Worm (Caenorhabditis elegans) whole organism, late embryonic: ENCODE results near the gene C25A8.1.

Experiments
- F13H6.1 ChIP-seq: sonication (generic microtip); optimal IDR thresholded peaks from 2 replicates; lab custom pipeline; 2016; ENCODE audit warnings: missing genetic modification characterization, missing compliant biosample characterization
- K02D7.2 ChIP-seq: sonication (generic microtip); optimal IDR thresholded peaks from 2 replicates; lab custom pipeline; 2017; ENCODE audit warnings: mild to moderate bottlenecking, missing genetic modification characterization, missing compliant biosample characterization
- K09A11.1 ChIP-seq: sonication (generic microtip); optimal IDR thresholded peaks from 2 replicates; lab custom pipeline; 2017; ENCODE audit warnings: antibody characterized with exemption, mild to moderate bottlenecking, missing genetic modification characterization, missing compliant biosample characterization; ENCODE audit not compliant: insufficient read depth
- Y22D7AL.16 ChIP-seq: sonication (generic microtip); optimal IDR thresholded peaks from 2 replicates; lab custom pipeline; 2016; ENCODE audit warnings: missing genetic modification characterization, missing compliant biosample characterization
- ama-1 ChIP-seq: fragments of 150-350 bp; optimal IDR thresholded peaks from 2 replicates; lab custom pipeline; 2014
- ceh-18 ChIP-seq: sonication (generic microtip); optimal IDR thresholded peaks from 2 replicates; lab custom pipeline; 2016; ENCODE audit warnings: missing genetic modification characterization, missing compliant biosample characterization
- ceh-19 ChIP-seq: fragments of 200-800 bp; sonication (Bioruptor generic); optimal IDR thresholded peaks from 2 replicates; lab custom pipeline; 2018; ENCODE audit warnings: mild to moderate bottlenecking, missing genetic modification characterization, missing compliant biosample characterization
- ceh-22 ChIP-seq: sonication (generic microtip); optimal IDR thresholded peaks from 2 replicates; lab custom pipeline; 2017; ENCODE audit warnings: missing biosample characterization, missing genetic modification characterization
- ceh-30 ChIP-seq: fragments of 150-350 bp; optimal IDR thresholded peaks from 2 replicates; lab custom pipeline; 2014; ENCODE audit warnings: missing biosample characterization, missing genetic modification characterization
- ceh-31 ChIP-seq: sonication (generic microtip); optimal IDR thresholded peaks from 2 replicates; lab custom pipeline; 2016; ENCODE audit warnings: missing genetic modification characterization, missing compliant biosample characterization
- ceh-9 ChIP-seq: sonication (generic microtip); optimal IDR thresholded peaks from 2 replicates; lab custom pipeline; 2016; ENCODE audit warnings: mild to moderate bottlenecking, missing genetic modification characterization, inconsistent platforms, missing compliant biosample characterization
- che-1 ChIP-seq: sonication (generic microtip); optimal IDR thresholded peaks from 2 replicates; lab custom pipeline; 2016; ENCODE audit warnings: mild to moderate bottlenecking, missing genetic modification characterization, missing compliant biosample characterization
- elt-2 ChIP-seq: sonication (generic microtip); optimal IDR thresholded peaks from 2 replicates; lab custom pipeline; 2016; ENCODE audit warnings: missing genetic modification reagents, missing genetic modification characterization, missing compliant biosample characterization
- ets-4 ChIP-seq: sonication (generic microtip); optimal IDR thresholded peaks from 2 replicates; lab custom pipeline; 2016; ENCODE audit warnings: missing genetic modification characterization, missing compliant biosample characterization
- fkh-10 ChIP-seq: fragments of 150-350 bp; optimal IDR thresholded peaks from 2 replicates; lab custom pipeline; 2014; ENCODE audit warnings: missing biosample characterization, missing genetic modification reagents, missing genetic modification characterization
- fkh-6 ChIP-seq: sonication (generic microtip); optimal IDR thresholded peaks from 2 replicates; lab custom pipeline; 2016; ENCODE audit warnings: missing genetic modification characterization, missing compliant biosample characterization
- gmeb-2 ChIP-seq: sonication (generic microtip); optimal IDR thresholded peaks from 2 replicates; lab custom pipeline; 2016; ENCODE audit warnings: missing genetic modification characterization, inconsistent platforms, missing compliant biosample characterization
- hlh-6 ChIP-seq: sonication (generic microtip); optimal IDR thresholded peaks from 2 replicates; lab custom pipeline; 2016; ENCODE audit warnings: missing genotype, missing genetic modification characterization, missing compliant biosample characterization
- lim-6 ChIP-seq: sonication (generic microtip); optimal IDR thresholded peaks from 2 replicates; lab custom pipeline; 2016; ENCODE audit warnings: missing genetic modification characterization, missing compliant biosample characterization
- lin-11 ChIP-seq: fragments of 200-800 bp; sonication (Bioruptor generic); optimal IDR thresholded peaks from 2 replicates; lab custom pipeline; 2018; ENCODE audit warnings: mild to moderate bottlenecking, missing genetic modification characterization, missing compliant biosample characterization
- mec-3 ChIP-seq: sonication (generic microtip); optimal IDR thresholded peaks from 2 replicates; lab custom pipeline; 2016; ENCODE audit warnings: borderline replicate concordance, missing genetic modification characterization, missing compliant biosample characterization
- nfya-1 ChIP-seq: sonication (generic microtip); optimal IDR thresholded peaks from 2 replicates; lab custom pipeline; 2017; ENCODE audit warnings: missing genetic modification characterization, mild to moderate bottlenecking, missing compliant biosample characterization, antibody characterized with exemption, moderate library complexity
- odd-2 ChIP-seq: sonication (generic microtip); optimal IDR thresholded peaks from 2 replicates; lab custom pipeline; 2017; ENCODE audit warnings: antibody characterized with exemption, mild to moderate bottlenecking, missing genetic modification characterization, missing compliant biosample characterization
- pag-3 ChIP-seq: sonication (generic microtip); optimal IDR thresholded peaks from 2 replicates; lab custom pipeline; 2016; ENCODE audit warnings: missing compliant biosample characterization, missing genetic modification characterization, borderline replicate concordance
- pat-9 ChIP-seq: fragments of 200-800 bp; sonication (Bioruptor generic); optimal IDR thresholded peaks from 2 replicates; lab custom pipeline; 2018; ENCODE audit warnings: mild to moderate bottlenecking, missing genetic modification characterization, moderate library complexity, missing compliant biosample characterization
- pha-2 ChIP-seq: sonication (generic microtip); optimal IDR thresholded peaks from 2 replicates; lab custom pipeline; 2017; ENCODE audit warnings: mild to moderate bottlenecking, missing genetic modification characterization, missing compliant biosample characterization
- pros-1 ChIP-seq: fragments of 150-350 bp; optimal IDR thresholded peaks from 2 replicates; lab custom pipeline; 2014; ENCODE audit warnings: missing biosample characterization, missing genetic modification reagents, missing genetic modification characterization
- ref-2 ChIP-seq: sonication (generic microtip); optimal IDR thresholded peaks from 2 replicates; lab custom pipeline; 2016; ENCODE audit warnings: missing genetic modification characterization, missing compliant biosample characterization
- sdc-2 ChIP-seq: sonication (generic microtip); optimal IDR thresholded peaks from 2 replicates; lab custom pipeline; 2016; ENCODE audit warnings: missing genotype, missing genetic modification characterization, missing compliant biosample characterization
- sox-2 ChIP-seq: fragments of 200-800 bp; sonication (Bioruptor generic); IDR thresholded peaks from 2 replicates; pipeline ENCODE4 v1.3.6; 2022; ENCODE audit warnings: missing genetic modification reagents, missing genetic modification characterization, missing compliant biosample characterization
- sox-4 ChIP-seq: sonication (generic microtip); optimal IDR thresholded peaks from 2 replicates; lab custom pipeline; 2017; ENCODE audit warnings: mild to moderate bottlenecking, missing genetic modification characterization, inconsistent platforms, missing compliant biosample characterization
- tbx-2 ChIP-seq: sonication (generic microtip); optimal IDR thresholded peaks from 2 replicates; lab custom pipeline; 2016; ENCODE audit warnings: missing genetic modification characterization, missing compliant biosample characterization
- tbx-7 ChIP-seq: sonication (generic microtip); optimal IDR thresholded peaks from 2 replicates; lab custom pipeline; 2016; ENCODE audit warnings: missing genotype, missing genetic modification characterization, missing compliant biosample characterization
- ttx-3 ChIP-seq: sonication (generic microtip); optimal IDR thresholded peaks from 2 replicates; lab custom pipeline; 2016; ENCODE audit warnings: missing genetic modification reagents, missing genetic modification characterization, missing compliant biosample characterization
- unc-3 ChIP-seq, 2 experiments: fragments of 200-800 bp in 1 of 2; sonication (Bioruptor generic) in 1 of 2; sonication (generic microtip) in 1 of 2; conservative IDR thresholded peaks in 1 of 2; optimal IDR thresholded peaks in 1 of 2; 2 replicates each; pipeline versions ENCODE4 v1.3.6 to Lab custom; 2016 to 2022; ENCODE audit warnings: missing compliant biosample characterization in 2 of 2, missing genetic modification characterization in 2 of 2, missing genetic modification reagents in 1 of 2
- unc-42 ChIP-seq: sonication (generic microtip); optimal IDR thresholded peaks from 2 replicates; lab custom pipeline; 2016; ENCODE audit warnings: missing genotype, missing genetic modification characterization, missing compliant biosample characterization
- unc-55 ChIP-seq: sonication (generic microtip); optimal IDR thresholded peaks from 2 replicates; lab custom pipeline; 2017; ENCODE audit warnings: missing biosample characterization, missing genetic modification reagents, missing genetic modification characterization
- zip-5 ChIP-seq: sonication (generic microtip); optimal IDR thresholded peaks from 2 replicates; lab custom pipeline; 2016; ENCODE audit warnings: missing genetic modification characterization, missing compliant biosample characterization
- ztf-16 ChIP-seq: sonication (generic microtip); optimal IDR thresholded peaks from 2 replicates; lab custom pipeline; 2017; ENCODE audit warnings: missing genetic modification characterization, missing compliant biosample characterization

C25A8.1 gene

DNA sequence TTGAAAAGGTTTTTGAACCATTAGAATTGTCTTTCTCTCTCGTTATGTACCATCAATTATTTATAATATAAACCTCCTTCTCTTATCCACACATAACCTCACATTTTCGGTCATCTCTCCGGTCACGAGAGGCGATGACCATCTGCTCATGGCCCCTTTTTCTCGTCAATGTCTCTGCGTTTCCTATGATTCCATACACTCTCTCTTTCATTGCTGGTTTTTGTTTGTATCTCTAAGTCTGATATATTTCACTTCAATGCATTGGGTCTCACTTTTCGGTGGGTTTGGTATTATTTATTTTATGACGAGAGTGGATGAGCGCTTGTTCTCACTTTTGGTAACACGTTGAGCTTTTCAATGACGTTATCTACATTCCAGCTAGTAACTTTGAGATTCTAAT lies 12.1 kb downstream of the C25A8.1 start (continued):
- TF ChIP-seq pha-2 (tag; lab: Kevin White, UChicago) = peak; percentile 63
- TF ChIP-seq, all 69 proteins: peak for 10

DNA sequence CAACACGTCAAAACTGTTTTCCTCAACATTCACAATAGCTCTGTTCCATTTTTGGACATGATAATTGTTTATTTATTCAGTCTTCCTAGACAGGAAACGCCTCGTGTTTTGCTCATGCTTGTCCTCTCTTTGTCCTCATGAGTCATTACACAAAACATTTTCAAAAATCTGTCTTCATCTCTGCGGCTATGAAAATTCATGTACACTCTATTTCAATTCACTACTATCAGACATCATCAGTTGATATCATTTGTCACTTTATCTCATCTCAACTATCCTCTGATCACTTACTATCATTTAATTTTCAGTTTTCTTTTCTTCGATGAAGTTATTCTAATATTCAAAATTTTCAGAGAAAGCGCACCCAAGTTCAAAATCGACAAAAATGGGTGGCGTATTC lies 12.9 kb downstream of the C25A8.1 start, which contains the start of gene adah-1:
TSS of gene adah-1 (plus strand) at position 354 of the 400 bp plus-strand sequence.
- TF ChIP-seq ttx-3 (tag; lab: Kevin White, UChicago) = no peak
- TF ChIP-seq Y22D7AL.16 = no peak
- no peak for TF ChIP-seq nfya-1 (tag; lab: Kevin White, UChicago)
- TF ChIP-seq ceh-18 (tag; lab: Kevin White, UChicago) = peak; percentile 5
- peak; percentile 85 for TF ChIP-seq unc-55 (GFP tag; lab: Kevin White, UChicago)

DNA sequence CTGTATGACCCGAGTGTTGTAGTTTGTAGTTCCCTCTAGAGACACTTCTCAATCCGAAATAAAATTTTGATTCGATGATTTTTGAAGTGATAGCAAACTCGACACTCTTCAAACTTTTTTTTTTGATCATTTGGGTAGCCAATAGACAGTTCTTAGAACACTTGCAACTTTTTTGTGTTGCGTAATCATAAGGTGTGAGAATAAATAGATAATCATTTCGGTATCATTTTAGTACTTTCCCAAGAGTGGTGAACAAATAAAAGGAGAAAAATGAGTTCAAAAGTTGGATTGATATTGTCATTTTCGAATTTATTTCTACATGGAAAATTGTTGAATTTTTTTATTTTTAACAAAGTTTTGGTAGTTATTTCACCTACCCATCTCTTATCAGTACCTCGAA lies 13.9 kb downstream of the C25A8.1 start:
- TF ChIP-seq unc-42 (tag; lab: Kevin White, UChicago) (no peak), F13H6.1 (tag; lab: Kevin White, UChicago) (no peak), nfya-1 (tag; lab: Kevin White, UChicago) (no peak), che-1 (tag; lab: Kevin White, UChicago) (no peak), ztf-16 (no peak), tbx-7 (tag; lab: Kevin White, UChicago) (no peak), ceh-30 (tag; lab: Kevin White, UChicago) (no peak), zip-5 (tag; lab: Kevin White, UChicago) (no peak), elt-2 (tag; lab: Kevin White, UChicago) (no peak), ceh-9 (tag; lab: Kevin White, UChicago) (no peak), lin-11 (tag; lab: Kevin White, UChicago) (no peak), ceh-22 (tag; lab: Kevin White, UChicago) (no peak), fkh-6 (tag; lab: Kevin White, UChicago) (no peak)

DNA sequence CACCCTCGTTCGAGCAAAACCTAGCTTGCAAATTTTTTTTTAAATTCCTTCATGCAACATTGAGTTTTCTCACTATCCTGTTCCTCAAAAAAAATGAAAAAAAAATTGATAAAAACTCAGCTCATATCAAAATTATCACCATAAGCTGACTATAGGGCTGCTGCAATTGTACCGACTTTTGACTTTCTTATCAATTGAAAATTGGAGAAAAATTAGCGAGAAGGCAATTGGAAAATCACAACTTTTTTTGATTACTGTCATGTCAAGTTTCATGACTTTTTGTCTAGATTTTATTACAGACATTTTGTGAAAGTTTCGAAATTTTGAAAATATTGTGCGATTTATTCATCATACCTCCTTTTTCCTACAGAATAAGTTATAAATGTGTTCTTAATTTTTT lies 14.9 kb downstream of the C25A8.1 start:
- TF ChIP-seq ceh-19 = no peak
- TF ChIP-seq hlh-6 (tag; lab: Kevin White, UChicago) = no peak
- TF ChIP-seq ets-4 = no peak
- TF ChIP-seq pag-3 = no peak
- TF ChIP-seq pros-1 (tag; lab: Kevin White, UChicago) = no peak
- TF ChIP-seq sox-2 (GFP tag; lab: Robert Waterston, UW) = no peak
- TF ChIP-seq K09A11.1 = no peak
- no peak for TF ChIP-seq gmeb-2 (tag; lab: Kevin White, UChicago)
- no peak for TF ChIP-seq odd-2 (tag; lab: Kevin White, UChicago)
- TF ChIP-seq mec-3 (tag; lab: Kevin White, UChicago) = no peak
- TF ChIP-seq K02D7.2 (tag; lab: Kevin White, UChicago) = no peak
- no peak for TF ChIP-seq ref-2 (tag; lab: Kevin White, UChicago)
- no peak for TF ChIP-seq unc-42 (tag; lab: Kevin White, UChicago)
- TF ChIP-seq sox-4 (tag; lab: Kevin White, UChicago) = no peak

DNA sequence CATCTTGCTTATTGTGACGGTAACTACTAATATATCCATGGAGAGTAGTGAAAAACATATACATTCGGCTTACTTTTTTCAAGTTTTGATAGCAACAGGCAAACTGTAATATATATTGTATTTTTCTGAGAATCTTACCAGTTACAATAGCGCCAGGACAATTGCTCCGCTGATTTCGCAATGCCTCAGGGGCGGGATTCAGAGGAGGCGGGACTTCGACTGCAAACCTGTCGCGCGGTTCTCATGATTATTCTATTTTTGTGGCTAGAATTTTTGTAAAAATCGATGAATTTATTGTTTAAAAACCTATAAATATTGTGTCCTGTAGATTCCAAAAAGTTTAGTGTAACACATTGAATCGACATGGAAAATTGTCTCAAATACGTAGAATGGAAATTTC lies 20.1 kb downstream of the C25A8.1 start:
- TF ChIP-seq fkh-10 (GFP tag; lab: Kevin White, UChicago) = no peak
- no peak for TF ChIP-seq ama-1 (lab: Kevin White, UChicago)
- TF ChIP-seq fkh-6 (tag; lab: Kevin White, UChicago) = no peak

DNA sequence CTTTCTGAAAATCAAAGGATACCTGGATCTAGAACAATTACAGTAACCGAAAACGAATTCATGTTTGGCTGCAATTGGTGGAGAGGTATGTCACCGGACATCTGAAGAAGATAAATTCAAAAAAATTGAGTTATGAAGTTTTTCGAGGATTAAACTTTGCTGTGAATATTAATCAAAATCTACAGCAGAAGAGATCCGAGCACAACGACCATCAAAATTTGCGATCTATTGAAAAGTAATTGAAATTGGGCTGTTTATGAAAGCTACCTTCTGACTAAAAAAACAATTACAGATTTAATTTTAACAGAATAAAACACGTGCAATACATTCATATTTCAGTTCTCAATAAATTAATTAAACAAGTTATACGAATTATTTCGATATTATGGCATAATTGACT lies 21.5 kb downstream of the C25A8.1 start, which contains the start of gene C06G3.8:
TSS of gene C06G3.8 (minus strand) at position 101 of the 400 bp plus-strand sequence.
- TF ChIP-seq unc-3 (GFP tag; conservative IDR thresholded peaks at IDR 0.05; lab: Robert Waterston, UW) (no peak), unc-3 (tag; optimal IDR thresholded peaks at IDR 0.05; lab: Kevin White, UChicago) (no peak), tbx-2 (no peak), lim-6 (tag; lab: Kevin White, UChicago) (no peak), pat-9 (no peak), sdc-2 (tag; lab: Kevin White, UChicago) (no peak), ceh-31 (tag; lab: Kevin White, UChicago) (no peak), lin-11 (tag; lab: Kevin White, UChicago) (no peak)
